Worm (Caenorhabditis elegans) whole organism, L4 larva: ENCODE results near the gene set-13.

Experiments used
- F10B5.3 ChIP-seq: sonication (generic microtip); optimal IDR thresholded peaks from 2 replicates; lab custom pipeline; 2016; ENCODE audit warnings: mild to moderate bottlenecking, missing genetic modification characterization, missing compliant biosample characterization
- F26F4.8 ChIP-seq: fragments of 200-800 bp; sonication (Bioruptor generic); conservative IDR thresholded peaks from 2 replicates; pipeline ENCODE4 v1.3.6; 2022; ENCODE audit warnings: missing genetic modification characterization, missing compliant biosample characterization
- F44E2.7 ChIP-seq: fragments of 200-800 bp; sonication (Bioruptor generic); IDR thresholded peaks from 2 replicates; pipeline ENCODE4 v2.1.2; 2022; ENCODE audit warnings: missing genetic modification characterization, missing compliant biosample characterization
- R02D3.7 ChIP-seq: fragments of 150-350 bp; sonication (generic microtip); optimal IDR thresholded peaks from 3 replicates; lab custom pipeline; 2014; ENCODE audit warnings: missing biosample characterization, missing genetic modification characterization
- T20F7.1 ChIP-seq: fragments of 200-800 bp; sonication (Bioruptor generic); optimal IDR thresholded peaks from 2 replicates; lab custom pipeline; 2018; ENCODE audit warnings: mild to moderate bottlenecking, missing genetic modification characterization, missing compliant biosample characterization
- ZK337.2 ChIP-seq: fragments of 200-800 bp; sonication (Bioruptor generic); IDR thresholded peaks from 2 replicates; pipeline ENCODE4 v1.3.6; 2022; ENCODE audit warnings: missing genetic modification reagents, missing genetic modification characterization, missing compliant biosample characterization
- ZK546.5 ChIP-seq, 2 experiments: sonication (generic microtip); optimal IDR thresholded peaks; 2 replicates each; lab custom pipeline; 2017; ENCODE audit warnings: missing biosample characterization in 2 of 2, missing genetic modification characterization in 2 of 2
- aha-1 ChIP-seq: fragments of 150-350 bp; peaks from one replicate; lab custom pipeline; 2014; ENCODE audit warnings: missing biosample characterization, missing genetic modification characterization
- ama-1 ChIP-seq: fragments of 150-350 bp; optimal IDR thresholded peaks from 2 replicates; lab custom pipeline; 2014; ENCODE audit warnings: inconsistent platforms, mixed read lengths
- ceh-20 ChIP-seq: fragments of 200-800 bp; sonication (Bioruptor generic); IDR thresholded peaks from 2 replicates; pipeline ENCODE4 v1.3.6; 2022; ENCODE audit warnings: missing genetic modification reagents, missing genetic modification characterization, missing compliant biosample characterization
- ceh-82 ChIP-seq: sonication (generic microtip); optimal IDR thresholded peaks from 2 replicates; lab custom pipeline; 2017; ENCODE audit warnings: missing biosample characterization, missing genetic modification characterization
- cey-2 ChIP-seq: sonication (generic microtip); optimal IDR thresholded peaks from 3 replicates; lab custom pipeline; 2017; ENCODE audit warnings: missing genetic modification characterization, mild to moderate bottlenecking, missing compliant biosample characterization, antibody characterized with exemption, borderline replicate concordance; ENCODE audit not compliant: insufficient read depth
- daf-12 ChIP-seq: fragments of 150-350 bp; optimal IDR thresholded peaks from 2 replicates; lab custom pipeline; 2014; ENCODE audit warnings: missing biosample characterization, missing genetic modification reagents, missing genetic modification characterization
- daf-8 ChIP-seq: fragments of 200-800 bp; sonication (Bioruptor generic); IDR thresholded peaks from 2 replicates; pipeline ENCODE4 v1.3.6; 2022; ENCODE audit warnings: missing genetic modification characterization, missing compliant biosample characterization
- dmd-6 ChIP-seq: fragments of 200-800 bp; sonication (Bioruptor generic); IDR thresholded peaks from 2 replicates; pipeline ENCODE4 v1.3.6; 2022; ENCODE audit warnings: missing genetic modification reagents, missing genetic modification characterization, missing compliant biosample characterization
- dmd-9 ChIP-seq: fragments of 200-800 bp; sonication (Bioruptor generic); IDR thresholded peaks from 2 replicates; pipeline ENCODE4 v1.3.6; 2022; ENCODE audit warnings: missing genetic modification reagents, missing genetic modification characterization, missing compliant biosample characterization
- dve-1 ChIP-seq: sonication (generic microtip); optimal IDR thresholded peaks from 2 replicates; lab custom pipeline; 2017; ENCODE audit warnings: antibody characterized with exemption, mild to moderate bottlenecking, missing genetic modification characterization, missing compliant biosample characterization; ENCODE audit not compliant: insufficient read depth
- fkh-10 ChIP-seq: fragments of 150-350 bp; optimal IDR thresholded peaks from 2 replicates; lab custom pipeline; 2014; ENCODE audit warnings: missing biosample characterization, missing genetic modification reagents, missing genetic modification characterization
- gei-8 ChIP-seq: fragments of 200-800 bp; sonication (Bioruptor generic); optimal IDR thresholded peaks from 2 replicates; lab custom pipeline; 2018; ENCODE audit warnings: mild to moderate bottlenecking, missing genetic modification characterization, missing compliant biosample characterization
- hmg-1.1 ChIP-seq: fragments of 200-800 bp; sonication (Bioruptor generic); IDR thresholded peaks from 2 replicates; pipeline ENCODE4 v1.3.6; 2022; ENCODE audit warnings: missing genetic modification reagents, missing genetic modification characterization, missing compliant biosample characterization
- lim-7 ChIP-seq: fragments of 200-800 bp; sonication (Bioruptor generic); IDR thresholded peaks from 2 replicates; pipeline ENCODE4 v1.3.6; 2022; ENCODE audit warnings: missing genetic modification characterization, missing compliant biosample characterization
- lin-15B ChIP-seq: fragments of 150-350 bp; sonication (generic microtip); optimal IDR thresholded peaks from 3 replicates; lab custom pipeline; 2014; ENCODE audit warnings: missing biosample characterization, missing genetic modification characterization
- lin-38 ChIP-seq: fragments of 200-800 bp; sonication (Bioruptor generic); IDR thresholded peaks from 2 replicates; pipeline ENCODE4 v1.3.6; 2022; ENCODE audit warnings: missing genetic modification reagents, missing genetic modification characterization, missing compliant biosample characterization
- lin-39 ChIP-seq: fragments of 150-350 bp; optimal IDR thresholded peaks from 2 replicates; lab custom pipeline; 2014; ENCODE audit warnings: missing biosample characterization, missing genetic modification reagents, missing genetic modification characterization
- madf-9 ChIP-seq: fragments of 200-800 bp; sonication (Bioruptor generic); conservative IDR thresholded peaks from 2 replicates; pipeline ENCODE4 v1.3.6; 2022; ENCODE audit warnings: missing genetic modification reagents, missing genetic modification characterization, missing compliant biosample characterization
- mdt-29 ChIP-seq: fragments of 200-800 bp; sonication (Bioruptor generic); IDR thresholded peaks from 2 replicates; pipeline ENCODE4 v1.3.6; 2022; ENCODE audit warnings: missing genetic modification reagents, missing genetic modification characterization, missing compliant biosample characterization
- mes-2 ChIP-seq: sonication (generic microtip); optimal IDR thresholded peaks from 2 replicates; lab custom pipeline; 2016; ENCODE audit warnings: missing genotype, mild to moderate bottlenecking, missing genetic modification characterization, missing compliant biosample characterization; ENCODE audit not compliant: poor library complexity, severe bottlenecking
- nhr-11 ChIP-seq: fragments of 150-350 bp; optimal IDR thresholded peaks from 2 replicates; lab custom pipeline; 2014; ENCODE audit warnings: missing biosample characterization, missing genetic modification characterization
- nhr-25 ChIP-seq: sonication (generic microtip); optimal IDR thresholded peaks from 2 replicates; lab custom pipeline; 2017; ENCODE audit warnings: missing genetic modification characterization, mild to moderate bottlenecking, missing compliant biosample characterization, antibody characterized with exemption, moderate library complexity, borderline replicate concordance; ENCODE audit not compliant: insufficient read depth
- nhr-48 ChIP-seq: sonication (generic microtip); optimal IDR thresholded peaks from 2 replicates; lab custom pipeline; 2016; ENCODE audit warnings: mild to moderate bottlenecking, missing genetic modification characterization, missing compliant biosample characterization
- nhr-76 ChIP-seq: fragments of 150-350 bp; optimal IDR thresholded peaks from 2 replicates; lab custom pipeline; 2014; ENCODE audit warnings: missing biosample characterization, missing genetic modification characterization
- php-3 ChIP-seq: fragments of 200-800 bp; sonication (Bioruptor generic); IDR thresholded peaks from 2 replicates; pipeline ENCODE4 v1.3.6; 2022; ENCODE audit warnings: missing genetic modification reagents, missing genetic modification characterization, missing compliant biosample characterization
- pqm-1 ChIP-seq: sonication (generic microtip); optimal IDR thresholded peaks from 2 replicates; lab custom pipeline; 2017; ENCODE audit warnings: missing biosample characterization, missing genetic modification characterization
- rbr-2 ChIP-seq: sonication (generic microtip); optimal IDR thresholded peaks from 2 replicates; lab custom pipeline; 2016; ENCODE audit warnings: missing genotype, missing genetic modification characterization, missing compliant biosample characterization
- set-16 ChIP-seq: fragments of 200-800 bp; sonication (Bioruptor generic); IDR thresholded peaks from 2 replicates; pipeline ENCODE4 v1.3.6; 2022; ENCODE audit warnings: missing genetic modification reagents, missing genetic modification characterization, missing compliant biosample characterization
- skn-1 ChIP-seq: fragments of 150-350 bp; optimal IDR thresholded peaks from 2 replicates; lab custom pipeline; 2014; ENCODE audit warnings: missing biosample characterization, missing genetic modification characterization
- spr-1 ChIP-seq: sonication (generic microtip); optimal IDR thresholded peaks from 2 replicates; lab custom pipeline; 2016; ENCODE audit warnings: mild to moderate bottlenecking, missing genetic modification characterization, missing compliant biosample characterization
- tag-97 ChIP-seq: fragments of 200-800 bp; sonication (Bioruptor generic); IDR thresholded peaks from 2 replicates; pipeline ENCODE4 v1.3.6; 2022; ENCODE audit warnings: missing genetic modification characterization, missing compliant biosample characterization
- unc-62 ChIP-seq, 3 experiments: fragments of 150-350 bp in 1 of 3; sonication (generic microtip); optimal IDR thresholded peaks in 2 of 3; peaks in 1 of 3; 1 replicate in 1 of 3; 2 replicates in 2 of 3; lab custom pipeline; 2014 to 2017; ENCODE audit warnings: missing biosample characterization in 3 of 3, missing genetic modification characterization in 3 of 3, missing genetic modification reagents in 3 of 3, missing genotype in 1 of 3
- zip-11 ChIP-seq: fragments of 200-800 bp; sonication (Bioruptor generic); IDR thresholded peaks from 2 replicates; pipeline ENCODE4 v1.3.6; 2022; ENCODE audit warnings: missing genetic modification characterization, missing compliant biosample characterization
- ztf-7 ChIP-seq: fragments of 150-350 bp; optimal IDR thresholded peaks from 2 replicates; lab custom pipeline; 2014; ENCODE audit warnings: missing biosample characterization, missing genetic modification characterization

Gene set-13

DNA sequence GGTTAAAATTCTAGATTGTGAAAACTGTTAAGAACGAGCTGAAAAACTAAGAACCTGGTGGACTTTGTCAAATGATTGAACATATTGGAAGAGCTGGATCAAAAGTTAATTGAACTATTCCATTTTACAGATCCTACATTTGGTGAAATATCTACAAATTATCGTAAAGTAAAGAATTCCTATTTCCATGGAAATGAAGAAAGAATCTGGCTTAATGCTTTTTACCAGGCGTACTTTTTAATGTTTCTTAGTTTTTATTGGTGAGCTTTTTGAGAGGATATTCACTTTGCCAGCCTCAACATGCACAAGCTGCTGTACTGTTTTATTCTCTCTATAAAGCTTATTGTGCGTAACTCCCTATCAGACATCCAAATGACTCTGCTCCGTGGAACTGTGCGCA is 38.9 kb upstream of the set-13 start, which contains the start of gene F08D12.4 (continued):
- TF ChIP-seq nhr-25 (tag; lab: Kevin White, UChicago), result no peak

DNA sequence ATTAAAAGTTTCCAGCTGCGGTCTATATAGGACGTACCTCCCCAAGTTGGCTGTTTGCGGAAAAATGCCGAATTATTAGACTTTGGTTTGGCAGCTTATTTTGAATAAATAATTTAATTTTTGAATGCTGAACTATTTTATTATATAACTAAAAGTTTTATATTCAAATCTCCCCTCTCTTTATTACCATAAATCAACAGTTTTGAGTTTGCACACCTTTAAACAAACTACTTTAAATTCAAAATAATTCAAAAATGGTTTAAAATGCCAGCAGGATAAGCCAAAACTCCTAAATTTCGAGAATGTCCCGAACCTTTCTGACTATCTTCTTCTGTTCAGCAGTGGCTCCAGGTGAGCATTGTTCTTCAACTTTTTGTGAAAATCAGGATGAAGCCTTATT is 37.5 kb upstream of the set-13 start, which contains the start of gene F08D12.3:
TSS of gene F08D12.3 (plus strand) at position 301 of the 400 bp plus-strand sequence.
- TF ChIP-seq ztf-7 (tag; lab: Kevin White, UChicago) (no peak), pqm-1 (tag; lab: Kevin White, UChicago) (no peak), madf-9 (GFP tag; lab: Robert Waterston, UW) (no peak), mdt-29 (GFP tag; lab: Robert Waterston, UW) (no peak), spr-1 (tag; lab: Kevin White, UChicago) (no peak), lin-39 (tag; lab: Kevin White, UChicago) (no peak), nhr-11 (tag; lab: Kevin White, UChicago) (no peak), zip-11 (GFP tag; lab: Robert Waterston, UW) (no peak), tag-97 (GFP tag; lab: Robert Waterston, UW) (no peak), F44E2.7 (GFP tag; lab: Robert Waterston, UW) (no peak), skn-1 (no peak), set-16 (no peak), R02D3.7 (tag; lab: Kevin White, UChicago) (no peak), daf-12 (tag; lab: Kevin White, UChicago) (no peak), mes-2 (tag; lab: Kevin White, UChicago) (no peak)
- TF ChIP-seq, all 104 proteins: peak for 0

DNA sequence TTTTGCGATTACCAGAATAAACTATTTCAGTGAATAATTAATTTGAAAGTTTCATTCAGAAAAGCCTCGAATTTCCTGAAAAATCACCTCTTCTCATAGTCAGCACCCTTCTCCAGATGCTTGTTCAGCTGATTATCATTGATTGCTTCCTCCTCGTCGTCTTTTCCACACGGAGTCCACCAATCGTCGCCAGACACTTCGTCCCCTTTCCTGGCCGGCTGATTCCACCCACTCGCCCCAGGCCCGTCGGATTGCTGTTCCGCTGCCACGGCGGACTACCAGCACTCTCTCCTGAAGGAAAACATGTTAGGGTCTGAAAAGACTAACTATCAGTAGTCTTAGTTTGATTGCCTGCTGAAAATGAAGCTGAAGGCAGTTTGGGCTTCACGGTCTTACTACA is 36.0 kb upstream of the set-13 start:
- peak in 1 of 2 experiments; percentile 56 for TF ChIP-seq unc-62 (GFP tag; optimal IDR thresholded peaks at IDR 0.05 in 1 of 2; lab: Kevin White, UChicago)
- TF ChIP-seq unc-62 (tag; optimal IDR thresholded peaks at IDR 0.05; lab: Kevin White, UChicago), result no peak
- TF ChIP-seq set-16, result peak; percentile 50; the same call in 1 of the 2 replicates
- TF ChIP-seq tag-97 (GFP tag; lab: Robert Waterston, UW), result no peak

- TF ChIP-seq F26F4.8 (GFP tag; lab: Robert Waterston, UW) (no peak), aha-1 (tag; lab: Kevin White, UChicago) (no peak), lin-15B (tag; lab: Kevin White, UChicago) (no peak), rbr-2 (tag; lab: Kevin White, UChicago) (no peak), ZK337.2 (no peak), lim-7 (GFP tag; lab: Robert Waterston, UW) (no peak), gei-8 (no peak), php-3 (GFP tag; lab: Robert Waterston, UW) (no peak)
- TF ChIP-seq, all 104 proteins: peak for 0
Observed at ce11 chrII:2781355-2781754, 35.4 kb upstream of the set-13 start, which contains the start of gene F08D12.2. F08D12.2 (plus strand) TSS chrII:2781655.

- TF ChIP-seq dmd-6 (GFP tag; lab: Robert Waterston, UW), result no peak
- peak; percentile 86 for TF ChIP-seq set-16
- TF ChIP-seq, all 104 proteins: peak for 1
Observed at ce11 chrII:2783380-2783779, 33.4 kb upstream of the set-13 start.

DNA sequence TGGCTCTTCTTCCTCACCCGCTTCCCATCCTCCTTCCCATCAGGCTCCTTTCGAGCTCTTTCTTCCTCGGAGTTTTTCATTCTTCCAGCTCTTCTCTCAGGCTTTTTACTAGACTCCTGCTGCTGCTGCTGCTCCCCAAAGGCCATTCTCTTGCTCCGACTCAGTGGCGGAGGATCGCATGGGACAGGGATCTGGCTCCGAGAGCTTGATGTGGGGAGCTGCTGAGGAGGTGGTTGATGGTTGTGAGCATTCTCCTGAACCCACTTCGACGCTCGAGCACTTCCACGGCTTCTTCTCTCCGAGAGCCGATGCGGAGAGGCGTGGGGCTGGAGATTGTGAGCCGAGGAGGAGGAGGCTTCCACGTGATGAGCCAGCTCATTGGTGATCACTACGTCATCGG is 31.0 kb upstream of the set-13 start:
- TF ChIP-seq F26F4.8 (GFP tag; lab: Robert Waterston, UW), result no peak
- TF ChIP-seq fkh-10 (GFP tag; lab: Kevin White, UChicago), result no peak
- no peak for TF ChIP-seq F10B5.3 (tag; lab: Kevin White, UChicago)
- TF ChIP-seq nhr-48, result no peak
- no peak for TF ChIP-seq hmg-1.1 (GFP tag; lab: Robert Waterston, UW)
- TF ChIP-seq cey-2 (tag; lab: Kevin White, UChicago), result no peak
- no peak for TF ChIP-seq T20F7.1 (GFP tag; lab: Kevin White, UChicago)
- TF ChIP-seq dmd-9 (GFP tag; lab: Robert Waterston, UW), result no peak
- no peak for TF ChIP-seq nhr-76
- no peak for TF ChIP-seq ceh-20 (GFP tag; lab: Robert Waterston, UW)
- TF ChIP-seq ceh-82 (tag; lab: Kevin White, UChicago), result no peak
- no peak for TF ChIP-seq nhr-11 (tag; lab: Kevin White, UChicago)
- TF ChIP-seq daf-8 (GFP tag; lab: Robert Waterston, UW), result no peak
- TF ChIP-seq ZK337.2, result no peak
- peak in 1 of 2 experiments; percentile 14 for TF ChIP-seq unc-62 (GFP tag; optimal IDR thresholded peaks at IDR 0.05 in 1 of 2; lab: Kevin White, UChicago)
- no peak for TF ChIP-seq unc-62 (tag; optimal IDR thresholded peaks at IDR 0.05; lab: Kevin White, UChicago)
- TF ChIP-seq lin-38 (GFP tag; lab: Robert Waterston, UW), result no peak
- no peak for TF ChIP-seq dve-1 (tag; lab: Kevin White, UChicago)
- TF ChIP-seq ama-1, result no peak
- peak; percentile 37 for TF ChIP-seq aha-1 (tag; lab: Kevin White, UChicago)
- no peak for TF ChIP-seq F44E2.7 (GFP tag; lab: Robert Waterston, UW)
- TF ChIP-seq ZK546.5 (tag; optimal IDR thresholded peaks at IDR 0.05; lab: Kevin White, UChicago), result no peak
